Worm (Caenorhabditis elegans): ENCODE results near the gene pfas-1.

pfas-1 gene

DNA sequence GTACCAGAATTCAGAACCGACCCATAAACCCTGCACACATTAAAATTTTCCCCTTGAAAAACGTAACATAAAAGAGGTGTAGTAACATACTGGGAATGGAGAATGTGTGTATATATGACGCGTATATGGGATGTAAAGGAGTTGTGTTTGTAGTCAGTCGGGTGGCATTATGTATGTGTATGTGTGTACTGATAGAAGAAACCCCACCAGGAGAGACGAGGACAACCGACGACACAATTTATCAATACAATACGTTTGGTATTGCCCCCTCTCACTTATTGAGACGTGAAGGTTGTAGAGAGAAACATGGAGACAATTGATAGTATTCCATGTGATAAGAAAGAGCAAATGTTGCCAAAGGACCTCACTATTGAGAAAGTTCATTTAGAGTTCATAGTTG, 25.0 kb upstream of the pfas-1 start:
- TF ChIP-seq nhr-80 (tag; optimal IDR thresholded peaks at IDR 0.05) (peak; percentile 23), lsy-27 (tag; optimal IDR thresholded peaks at IDR 0.05; ENCODE audit: borderline replicate concordance, insufficient read depth) (no peak)

DNA sequence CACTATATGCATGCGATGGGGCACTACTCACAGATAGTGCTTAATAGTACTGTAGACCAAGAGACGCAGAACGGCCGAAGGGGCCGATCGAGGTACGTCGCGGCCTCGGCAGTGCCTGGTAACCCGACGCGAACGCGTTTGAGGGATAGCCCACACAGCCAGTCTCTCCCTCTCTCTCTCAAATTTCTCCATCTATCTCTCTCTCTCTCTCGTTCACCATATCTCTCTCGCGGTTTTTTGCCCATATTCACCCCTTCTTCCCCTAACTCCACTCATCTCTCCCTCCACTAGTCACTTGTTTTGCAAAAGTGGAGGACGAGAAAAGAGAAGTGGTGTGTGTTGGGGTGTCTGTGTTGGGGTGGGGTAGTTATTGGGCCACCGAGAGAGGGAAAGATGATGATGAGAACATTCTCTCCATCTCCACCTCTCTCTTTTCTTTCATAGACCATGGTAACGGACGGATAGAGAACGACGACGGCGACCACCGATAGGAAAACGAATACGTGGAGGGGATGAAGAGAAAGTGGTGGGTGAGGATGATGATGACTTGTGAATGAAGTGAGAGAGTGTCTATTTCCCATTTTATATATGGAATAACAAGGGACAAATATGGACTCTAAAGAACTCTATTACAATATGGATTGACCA, 23.8 kb upstream of the pfas-1 start:
- TF ChIP-seq snpc-1.1 (tag; optimal IDR thresholded peaks at IDR 0.05; ENCODE audit: insufficient read depth) (no peak), lir-1 (GFP tag; conservative IDR thresholded peaks at IDR 0.05) (peak; percentile 26; the same call in 1 of the 2 replicates), hlh-12 (tag; optimal IDR thresholded peaks at IDR 0.05) (no peak), lsl-1 (GFP tag; optimal IDR thresholded peaks at IDR 0.05) (no peak), nhr-27 (tag; optimal IDR thresholded peaks at IDR 0.05) (no peak), ceh-27 (GFP tag; optimal IDR thresholded peaks at IDR 0.05) (peak; percentile 86), attf-5 (GFP tag; optimal IDR thresholded peaks at IDR 0.05) (peak; percentile 6), hmg-1.2 (GFP tag; IDR thresholded peaks at IDR 0.05) (peak; percentile 54; the same call in 1 of the 2 replicates)

DNA sequence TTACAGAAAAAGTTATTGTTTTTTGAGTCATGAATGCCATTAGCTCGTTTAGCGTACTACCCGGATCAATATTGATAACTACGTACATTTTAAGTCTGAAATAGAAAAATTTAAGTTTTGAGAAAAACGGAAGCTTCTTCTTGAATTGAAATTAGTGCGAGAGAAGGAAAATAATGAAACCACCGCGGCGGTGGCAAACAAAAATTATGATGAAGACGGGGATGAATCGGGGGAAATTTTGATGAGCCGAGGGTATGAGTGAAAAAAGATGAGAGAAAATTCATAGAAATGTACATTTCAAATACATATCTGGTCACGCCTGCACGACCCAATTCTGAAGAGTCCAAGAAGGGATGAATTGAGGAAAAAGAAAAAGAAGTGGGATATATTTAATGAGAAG, 22.2 kb upstream of the pfas-1 start, which contains the start of gene T23F11.4:
T23F11.4 (minus strand) TSS at position 101 of the 400 bp plus-strand sequence.
- TF ChIP-seq aptf-3 (GFP tag; IDR thresholded peaks at IDR 0.05), result no peak
- TF ChIP-seq F52B5.7 (tag; optimal IDR thresholded peaks at IDR 0.05), result no peak
- TF ChIP-seq madf-6 (GFP tag; IDR thresholded peaks at IDR 0.05), result no peak
- no peak for TF ChIP-seq snpc-1.3 (tag; optimal IDR thresholded peaks at IDR 0.05; ENCODE audit: insufficient read depth)
- no peak for TF ChIP-seq Y67H2A.10 (GFP tag; conservative IDR thresholded peaks at IDR 0.05)
- no peak for TF ChIP-seq snpc-4 (GFP tag; optimal IDR thresholded peaks at IDR 0.05)
- no peak for TF ChIP-seq snpc-4 (tag; optimal IDR thresholded peaks at IDR 0.05)
- TF ChIP-seq nhr-179 (tag; optimal IDR thresholded peaks at IDR 0.05), result no peak
- no peak for TF ChIP-seq ztf-28 (GFP tag; IDR thresholded peaks at IDR 0.05)
- TF ChIP-seq mes-4 (tag; optimal IDR thresholded peaks at IDR 0.05), result no peak
- no peak for TF ChIP-seq K11D2.4 (GFP tag; IDR thresholded peaks at IDR 0.05)
- no peak for TF ChIP-seq bed-2 (GFP tag; IDR thresholded peaks at IDR 0.05)
- TF ChIP-seq hrde-1 (tag; optimal IDR thresholded peaks at IDR 0.05; ENCODE audit: borderline replicate concordance), result no peak
- TF ChIP-seq lin-35 (GFP tag; optimal IDR thresholded peaks at IDR 0.05), result no peak
- no peak for TF ChIP-seq rpc-1 (optimal IDR thresholded peaks at IDR 0.05)
- no peak for TF ChIP-seq rpc-1 (tag; optimal IDR thresholded peaks at IDR 0.05)
- no peak for TF ChIP-seq ztf-22 (GFP tag; optimal IDR thresholded peaks at IDR 0.05)
- no peak for TF ChIP-seq zim-3 (tag; optimal IDR thresholded peaks at IDR 0.05)
- no peak for TF ChIP-seq mel-28 (tag; optimal IDR thresholded peaks at IDR 0.05; ENCODE audit: borderline replicate concordance)
- no peak for TF ChIP-seq K12H6.12 (tag; optimal IDR thresholded peaks at IDR 0.05)
- no peak for TF ChIP-seq tlf-1 (GFP tag; optimal IDR thresholded peaks at IDR 0.05)
- TF ChIP-seq ceh-79 (tag; optimal IDR thresholded peaks at IDR 0.05), result no peak

DNA sequence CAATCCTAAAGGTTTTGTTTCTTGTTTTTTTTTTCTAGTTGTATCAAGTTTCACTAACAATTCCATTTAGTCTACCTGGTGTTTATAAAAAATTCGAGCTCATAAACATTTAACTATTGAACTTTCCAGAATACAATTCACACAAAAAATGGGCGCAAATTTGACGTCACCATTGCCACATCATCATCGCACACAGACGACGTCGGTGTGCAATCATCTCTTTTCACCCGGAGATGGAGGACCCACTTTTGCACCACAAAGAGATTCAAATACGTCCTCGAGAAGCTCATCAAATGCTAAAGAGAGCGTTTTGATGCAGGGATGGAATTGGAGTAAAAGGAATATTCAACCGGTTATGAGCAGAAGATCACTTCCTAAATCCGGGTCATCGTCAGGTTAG, 16.3 kb upstream of the pfas-1 start:
- TF ChIP-seq ceh-27 (GFP tag; optimal IDR thresholded peaks at IDR 0.05) (peak; percentile 72), tbp1 (GFP tag; optimal IDR thresholded peaks at IDR 0.05) (no peak)
